Fruit fly (Drosophila melanogaster) whole organism, pupa: ENCODE results near the gene Ptpa.

Source experiments
- CG12605 ChIP-seq: fragments of 200-800 bp; sonication (Bioruptor generic); IDR thresholded peaks from 2 replicates; pipeline ENCODE4 v1.3.6; 2022; ENCODE audit warnings: missing biosample characterization, missing genetic modification characterization
- CG17806 ChIP-seq: fragments of 200-800 bp; sonication (Bioruptor generic); optimal IDR thresholded peaks from 2 replicates; lab custom pipeline; 2018; ENCODE audit warnings: missing biosample characterization, mild to moderate bottlenecking, missing genetic modification characterization, moderate library complexity
- CG9948 ChIP-seq: fragments of 200-800 bp; sonication (Bioruptor generic); optimal IDR thresholded peaks from 2 replicates; lab custom pipeline; 2018; ENCODE audit warnings: missing biosample characterization, mild to moderate bottlenecking, missing genetic modification characterization, moderate library complexity
- Snoo ChIP-seq: fragments of 200-800 bp; sonication (Bioruptor generic); optimal IDR thresholded peaks from 3 replicates; lab custom pipeline; 2017; ENCODE audit warnings: missing biosample characterization, mild to moderate bottlenecking, missing genetic modification characterization, inconsistent platforms

dm6 chr2L:3373242-3373641, 3.6 kb upstream of the Ptpa start, which contains the start of gene GramD1B:
- TF ChIP-seq CG12605 (GFP tag; lab: Robert Waterston, UW) (no peak), CG17806 (no peak), Snoo (no peak), CG9948 (tag; lab: Kevin White, UChicago) (no peak)
